Worm (Caenorhabditis elegans) whole organism, L3 larva: Measurements from ENCODE around the gene srv-5.

Experiments
- ceh-16 ChIP-seq: sonication (generic microtip); optimal IDR thresholded peaks from 2 replicates; lab custom pipeline; 2017; ENCODE audit warnings: missing biosample characterization, missing genetic modification characterization
- skn-1 ChIP-seq: fragments of 150-350 bp; optimal IDR thresholded peaks from 2 replicates; lab custom pipeline; 2014; ENCODE audit warnings: missing biosample characterization, missing genetic modification characterization
- unc-62 ChIP-seq: fragments of 150-350 bp; sonication (generic microtip); optimal IDR thresholded peaks from 4 replicates; lab custom pipeline; 2014; ENCODE audit warnings: missing biosample characterization, missing genetic modification reagents, missing genetic modification characterization

ce11 chrX:4266178-4266931 lies 14.2 kb downstream of the srv-5 start:
- TF ChIP-seq skn-1 (tag; lab: Kevin White, UChicago) (no peak), ceh-16 (tag; lab: Kevin White, UChicago) (no peak), unc-62 (GFP tag; lab: Kevin White, UChicago) (no peak)
